Worm (Caenorhabditis elegans): ENCODE results near the gene clec-231.

clec-231 gene

ce11 chrV:15354648-15355047 is 4.1 kb upstream of the clec-231 start, which contains the start of gene C29F3.7:
TSS of gene C29F3.7 (plus strand) at chrV:15354901.
- no peak for TF ChIP-seq pha-4 (GFP tag; IDR thresholded peaks at IDR 0.05)
- TF ChIP-seq pha-4 (tag; optimal IDR thresholded peaks at IDR 0.05), result no peak
- no peak for TF ChIP-seq mep-1 (tag; optimal IDR thresholded peaks at IDR 0.05)
- no peak for TF ChIP-seq nhr-102 (tag; optimal IDR thresholded peaks at IDR 0.05)
- TF ChIP-seq ceh-82 (tag; optimal IDR thresholded peaks at IDR 0.05), result no peak
- TF ChIP-seq lin-15B (tag; optimal IDR thresholded peaks at IDR 0.05), result no peak
- peak; percentile 72 for TF ChIP-seq pqm-1 (tag; optimal IDR thresholded peaks at IDR 0.05)
- TF ChIP-seq F44E2.7 (GFP tag; IDR thresholded peaks at IDR 0.05), result no peak
- peak; percentile 77 for TF ChIP-seq ztf-7 (tag; optimal IDR thresholded peaks at IDR 0.05)
- no peak; the same call in 1 of the 2 replicates for TF ChIP-seq php-3 (GFP tag; IDR thresholded peaks at IDR 0.05)
- no peak for TF ChIP-seq daf-19 (GFP tag; conservative IDR thresholded peaks at IDR 0.05)
- TF ChIP-seq snpc-4 (tag; optimal IDR thresholded peaks at IDR 0.05), result no peak
- no peak for TF ChIP-seq ceh-20 (GFP tag; IDR thresholded peaks at IDR 0.05)
- TF ChIP-seq F26F4.8 (GFP tag; conservative IDR thresholded peaks at IDR 0.05), result no peak
- TF ChIP-seq Y48G9A.11 (GFP tag; IDR thresholded peaks at IDR 0.05), result no peak
- no peak for TF ChIP-seq gei-8 (GFP tag; optimal IDR thresholded peaks at IDR 0.05)
- no peak for TF ChIP-seq saeg-2 (GFP tag; IDR thresholded peaks at IDR 0.05)
- TF ChIP-seq T26A8.4 (GFP tag; IDR thresholded peaks at IDR 0.05), result no peak
- no peak for TF ChIP-seq spr-3 (GFP tag; optimal IDR thresholded peaks at IDR 0.05)
- TF ChIP-seq ceh-32 (tag; optimal IDR thresholded peaks at IDR 0.05; ENCODE audit: poor library complexity), result no peak
- TF ChIP-seq lin-38 (GFP tag; IDR thresholded peaks at IDR 0.05), result no peak
- TF ChIP-seq jun-1 (tag; optimal IDR thresholded peaks at IDR 0.05), result no peak
- TF ChIP-seq fkh-10 (GFP tag; optimal IDR thresholded peaks at IDR 0.05), result no peak
- peak; percentile 98 for TF ChIP-seq nhr-28 (tag; optimal IDR thresholded peaks at IDR 0.05)
- no peak for TF ChIP-seq daf-12 (tag; optimal IDR thresholded peaks at IDR 0.05)
- no peak for TF ChIP-seq aly-2 (tag; optimal IDR thresholded peaks at IDR 0.05)
- TF ChIP-seq hif-1 (tag; optimal IDR thresholded peaks at IDR 0.05), result peak in 1 of 2 experiments; percentile 58
- TF ChIP-seq attf-4 (tag; optimal IDR thresholded peaks at IDR 0.05), result no peak
- TF ChIP-seq zfp-3 (GFP tag; conservative IDR thresholded peaks at IDR 0.05), result no peak
- no peak for TF ChIP-seq F10B5.3 (tag; optimal IDR thresholded peaks at IDR 0.05)
- no peak for TF ChIP-seq tag-97 (GFP tag; IDR thresholded peaks at IDR 0.05)
- no peak for TF ChIP-seq lin-29 (GFP tag; IDR thresholded peaks at IDR 0.05)
- no peak for TF ChIP-seq zip-2 (tag; optimal IDR thresholded peaks at IDR 0.05)
- TF ChIP-seq nhr-10 (tag; optimal IDR thresholded peaks at IDR 0.05), result no peak
- TF ChIP-seq unc-39 (tag; optimal IDR thresholded peaks at IDR 0.05), result no peak
- TF ChIP-seq spr-1 (tag; optimal IDR thresholded peaks at IDR 0.05), result no peak
- no peak for TF ChIP-seq lin-39 (tag; optimal IDR thresholded peaks at IDR 0.05)
- no peak for TF ChIP-seq ces-1 (GFP tag; optimal IDR thresholded peaks at IDR 0.05)
- peak; percentile 85 for TF ChIP-seq hlh-11 (tag; optimal IDR thresholded peaks at IDR 0.05)
- no peak for TF ChIP-seq egl-27 (tag; optimal IDR thresholded peaks at IDR 0.05)
- no peak for TF ChIP-seq egl-43 (GFP tag; IDR thresholded peaks at IDR 0.05)
- TF ChIP-seq nhr-77 (tag; optimal IDR thresholded peaks at IDR 0.05), result peak; percentile 86
- no peak for TF ChIP-seq F49E8.2 (tag; optimal IDR thresholded peaks at IDR 0.05; ENCODE audit: borderline replicate concordance)
- no peak for TF ChIP-seq mxl-3 (GFP tag; optimal IDR thresholded peaks at IDR 0.05)
- TF ChIP-seq cey-2 (tag; optimal IDR thresholded peaks at IDR 0.05; ENCODE audit: borderline replicate concordance, insufficient read depth), result no peak
- TF ChIP-seq lin-1 (GFP tag; IDR thresholded peaks at IDR 0.05), result no peak; the same call in 1 of the 2 replicates
- TF ChIP-seq ceh-44 (GFP tag; IDR thresholded peaks at IDR 0.05), result no peak
- no peak for TF ChIP-seq ZK337.2 (GFP tag; IDR thresholded peaks at IDR 0.05)
- TF ChIP-seq Y75B8A.6 (GFP tag; IDR thresholded peaks at IDR 0.05), result no peak
- TF ChIP-seq unc-62 (GFP tag; optimal IDR thresholded peaks at IDR 0.05 in 1 of 2), result peak in 1 of 2 experiments; percentile 35
- TF ChIP-seq unc-62 (tag; optimal IDR thresholded peaks at IDR 0.05), result no peak
- TF ChIP-seq vab-7 (GFP tag; IDR thresholded peaks at IDR 0.05), result no peak
- no peak for TF ChIP-seq lin-13 (GFP tag; optimal IDR thresholded peaks at IDR 0.05)

Data from whole organism, L4 larva.